Fruit fly (Drosophila melanogaster): Measurements from ENCODE around the gene CG14770.

Gene CG14770

DNA sequence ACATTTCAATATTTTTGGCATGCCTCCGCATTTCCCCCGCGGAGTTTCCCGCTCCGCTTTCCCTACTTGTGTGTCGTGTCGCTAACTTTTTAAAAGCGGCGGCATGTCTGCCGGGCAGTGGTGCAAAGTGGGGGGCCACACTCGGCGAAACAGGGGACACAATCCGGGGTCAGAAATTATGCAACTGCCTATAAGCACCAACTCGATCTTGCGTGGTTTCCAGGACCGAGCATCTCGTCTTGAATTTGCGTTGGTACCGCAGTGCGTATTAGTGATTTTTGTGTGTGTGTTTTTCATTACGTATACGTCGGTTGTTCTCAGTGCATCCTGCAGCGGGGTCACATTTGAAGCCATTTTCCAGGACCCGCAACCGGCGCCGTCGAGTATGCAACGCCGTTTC is 38.6 kb downstream of the CG14770 start (continued):
- TF ChIP-seq lov (optimal IDR thresholded peaks at IDR 0.05) = no peak
- no peak for TF ChIP-seq lov (GFP tag; IDR thresholded peaks at IDR 0.05)
- TF ChIP-seq CG4730 (GFP tag; IDR thresholded peaks at IDR 0.05) = no peak
- TF ChIP-seq slbo (GFP tag; IDR thresholded peaks at IDR 0.05) = 0 out of 2 replicates have a peak, but pooled peaks have one; percentile 12
- TF ChIP-seq CG12769 (tag; optimal IDR thresholded peaks at IDR 0.05) = no peak
- TF ChIP-seq CG10979 (tag; optimal IDR thresholded peaks at IDR 0.05) = peak; percentile 6
- TF ChIP-seq sisA (GFP tag; IDR thresholded peaks at IDR 0.05) = 0 out of 2 replicates have a peak, but pooled peaks have one; percentile 12

DNA sequence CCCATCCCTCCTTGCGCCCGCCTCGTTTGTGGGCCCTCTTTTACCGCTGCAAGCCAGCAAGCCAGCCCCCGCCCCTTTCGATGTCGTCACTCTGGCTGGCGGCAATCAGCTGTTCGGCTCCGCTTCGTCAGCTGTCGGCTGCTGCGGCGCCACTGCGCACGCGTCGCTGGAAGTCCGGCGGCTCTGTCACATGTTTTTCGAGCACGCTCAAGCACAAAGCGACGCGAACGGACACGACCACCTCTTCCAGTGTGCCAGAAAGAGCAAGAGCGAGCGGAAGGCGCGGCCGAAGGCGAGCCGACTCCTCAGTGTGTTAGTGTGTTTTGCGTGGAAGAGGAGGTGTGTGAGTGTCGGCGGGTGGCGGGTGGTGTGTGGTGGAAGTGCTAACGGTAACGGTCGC is 39.9 kb downstream of the CG14770 start, which contains the start of gene futsch:
TSS of gene futsch (plus strand) at position 106 of the 400 bp plus-strand sequence.
- peak; percentile 97 for TF ChIP-seq Deaf1 (tag; optimal IDR thresholded peaks at IDR 0.05)
- TF ChIP-seq Hmr (GFP tag; optimal IDR thresholded peaks at IDR 0.05) = no peak
- TF ChIP-seq Bgb (GFP tag; IDR thresholded peaks at IDR 0.05; ENCODE audit: partially characterized antibody) = no peak
- TF ChIP-seq CG7357 (GFP tag; IDR thresholded peaks at IDR 0.05) = no peak
- TF ChIP-seq CG17186 (GFP tag; optimal IDR thresholded peaks at IDR 0.05) = no peak
- TF ChIP-seq Med (GFP tag) = peak; percentile 43
- no peak for TF ChIP-seq dysf (GFP tag; IDR thresholded peaks at IDR 0.05)
- TF ChIP-seq CG17361 (GFP tag; IDR thresholded peaks at IDR 0.05) = no peak
- TF ChIP-seq ase (GFP tag; IDR thresholded peaks at IDR 0.05) = no peak
- TF ChIP-seq sima (GFP tag; optimal IDR thresholded peaks at IDR 0.05) = no peak
- no peak for TF ChIP-seq slou (GFP tag; optimal IDR thresholded peaks at IDR 0.05)
- TF ChIP-seq Nf-YA (GFP tag; IDR thresholded peaks at IDR 0.05) = no peak
- TF ChIP-seq CG11560 (tag; IDR thresholded peaks at IDR 0.05) = no peak
- peak in 1 of 2 experiments; percentile 71 for TF ChIP-seq crp (GFP tag; optimal IDR thresholded peaks at IDR 0.05)
- TF ChIP-seq CG14441 (GFP tag; IDR thresholded peaks at IDR 0.05) = no peak
- TF ChIP-seq cg (GFP tag; optimal IDR thresholded peaks at IDR 0.05) = peak; percentile 5
- no peak for TF ChIP-seq Lim3 (GFP tag; IDR thresholded peaks at IDR 0.05)
- peak; percentile 13; the same call in 1 of the 2 replicates for TF ChIP-seq Adf1 (GFP tag; IDR thresholded peaks at IDR 0.05)
- TF ChIP-seq CG3281 (GFP tag; optimal IDR thresholded peaks at IDR 0.05) = no peak
- peak; percentile 5 for TF ChIP-seq CG1832 (GFP tag; optimal IDR thresholded peaks at IDR 0.05)
- TF ChIP-seq tgo (GFP tag; IDR thresholded peaks at IDR 0.05) = no peak
- TF ChIP-seq slp2 (GFP tag; optimal IDR thresholded peaks at IDR 0.05) = no peak
- no peak for TF ChIP-seq CG13894 (tag; optimal IDR thresholded peaks at IDR 0.05)
- TF ChIP-seq p53 (GFP tag; optimal IDR thresholded peaks at IDR 0.05) = peak; percentile 51
- TF ChIP-seq ac (GFP tag; optimal IDR thresholded peaks at IDR 0.05) = no peak
- TF ChIP-seq scrt (GFP tag; optimal IDR thresholded peaks at IDR 0.05) = peak; percentile 9
- no peak for TF ChIP-seq ems (GFP tag; optimal IDR thresholded peaks at IDR 0.05)
- TF ChIP-seq tll (GFP tag; optimal IDR thresholded peaks at IDR 0.05) = no peak
- no peak for TF ChIP-seq CG13123 (GFP tag; optimal IDR thresholded peaks at IDR 0.05)
- no peak for TF ChIP-seq Hr39 (optimal IDR thresholded peaks at IDR 0.05)
- TF ChIP-seq sens-2 (GFP tag; IDR thresholded peaks at IDR 0.05) = no peak
- peak; percentile 11 for TF ChIP-seq CG10543 (GFP tag; optimal IDR thresholded peaks at IDR 0.05)
- TF ChIP-seq gem (tag; optimal IDR thresholded peaks at IDR 0.05) = no peak
- TF ChIP-seq MBD-R2 (GFP tag; IDR thresholded peaks at IDR 0.05) = peak; percentile 17; the same call in 1 of the 2 replicates
- TF ChIP-seq onecut (GFP tag; IDR thresholded peaks at IDR 0.05) = peak; percentile 6; the same call in 1 of the 2 replicates
- no peak for TF ChIP-seq CG13624 (GFP tag; optimal IDR thresholded peaks at IDR 0.05)
- TF ChIP-seq crol (GFP tag; IDR thresholded peaks at IDR 0.05) = peak; percentile 27; the same call in 1 of the 2 replicates
- peak; percentile 82 for TF ChIP-seq ewg (GFP tag; optimal IDR thresholded peaks at IDR 0.05)
- TF ChIP-seq Bteb2 (GFP tag; optimal IDR thresholded peaks at IDR 0.05) = no peak
- no peak for TF ChIP-seq CG3726 (GFP tag; IDR thresholded peaks at IDR 0.05)
- TF ChIP-seq Sox102F (GFP tag; optimal IDR thresholded peaks at IDR 0.05) = no peak
- 0 out of 4 replicates have a peak, but pooled peaks have one; percentile 9 for TF ChIP-seq chinmo (GFP tag; IDR thresholded peaks at IDR 0.05; ENCODE audit: partially characterized antibody)
- TF ChIP-seq sens (GFP tag) = peak; percentile 0
